Worm (Caenorhabditis elegans): ENCODE results near the gene C07E3.8.

- TF ChIP-seq cog-1 (tag; optimal IDR thresholded peaks at IDR 0.05) = no peak
- no peak for TF ChIP-seq ztf-29 (GFP tag; IDR thresholded peaks at IDR 0.05)
- no peak for TF ChIP-seq T22C8.4 (GFP tag; IDR thresholded peaks at IDR 0.05)
- TF ChIP-seq klf-2 (GFP tag; conservative IDR thresholded peaks at IDR 0.05) = no peak
- TF ChIP-seq flt-1 (GFP tag; IDR thresholded peaks at IDR 0.05) = no peak
- TF ChIP-seq tab-1 (GFP tag; IDR thresholded peaks at IDR 0.05) = no peak
- no peak for TF ChIP-seq ref-1 (GFP tag; conservative IDR thresholded peaks at IDR 0.05)
- no peak for TF ChIP-seq med-1 (GFP tag; optimal IDR thresholded peaks at IDR 0.05; ENCODE audit: insufficient read depth)
These were observed 44.5 kb downstream of the C07E3.8 start, which contains the start of gene T09F3.5 for ce11 chrII:10396578-10396977.

Data from whole organism, midembryonic.